Worm (Caenorhabditis elegans) whole organism, L2 larva: ENCODE data around the gene B0563.9.

Source experiments
- C34F6.9 ChIP-seq: fragments of 150-350 bp; optimal IDR thresholded peaks from 2 replicates; lab custom pipeline; 2014; ENCODE audit warnings: missing biosample characterization, missing genetic modification characterization
- F13H6.1 ChIP-seq: sonication (generic microtip); optimal IDR thresholded peaks from 2 replicates; lab custom pipeline; 2016; ENCODE audit warnings: missing genetic modification characterization, missing compliant biosample characterization
- R02D3.7 ChIP-seq: fragments of 150-350 bp; optimal IDR thresholded peaks from 2 replicates; lab custom pipeline; 2014; ENCODE audit warnings: missing biosample characterization, missing genetic modification characterization
- ZK546.5 ChIP-seq: sonication (generic microtip); optimal IDR thresholded peaks from 2 replicates; lab custom pipeline; 2017; ENCODE audit warnings: missing biosample characterization, missing genetic modification characterization
- alr-1 ChIP-seq: fragments of 150-350 bp; optimal IDR thresholded peaks from 2 replicates; lab custom pipeline; 2014; ENCODE audit warnings: missing biosample characterization, missing genetic modification characterization
- aly-2 ChIP-seq: fragments of 150-350 bp; optimal IDR thresholded peaks from 2 replicates; lab custom pipeline; 2014; ENCODE audit warnings: missing biosample characterization, missing genetic modification characterization
- ama-1 ChIP-seq: fragments of 150-350 bp; optimal IDR thresholded peaks from 2 replicates; lab custom pipeline; 2018; ENCODE audit warnings: inconsistent platforms
- ceh-82 ChIP-seq: fragments of 150-350 bp; optimal IDR thresholded peaks from 2 replicates; lab custom pipeline; 2014; ENCODE audit warnings: missing biosample characterization, missing genetic modification characterization
- crh-2 ChIP-seq: sonication (generic microtip); optimal IDR thresholded peaks from 2 replicates; lab custom pipeline; 2017; ENCODE audit warnings: missing biosample characterization, missing genetic modification characterization
- egl-27 ChIP-seq: sonication (generic microtip); optimal IDR thresholded peaks from 3 replicates; lab custom pipeline; 2017; ENCODE audit warnings: missing biosample characterization, missing genetic modification reagents, missing genetic modification characterization
- elt-1 ChIP-seq: fragments of 150-350 bp; optimal IDR thresholded peaks from 2 replicates; lab custom pipeline; 2014; ENCODE audit warnings: missing biosample characterization, missing genetic modification characterization
- elt-3 ChIP-seq: sonication (generic microtip); optimal IDR thresholded peaks from 2 replicates; lab custom pipeline; 2017; ENCODE audit warnings: missing biosample characterization, missing genetic modification characterization
- fos-1 ChIP-seq: fragments of 150-350 bp; optimal IDR thresholded peaks from 2 replicates; lab custom pipeline; 2014; ENCODE audit warnings: missing biosample characterization, missing genetic modification characterization
- gmeb-1 ChIP-seq: fragments of 150-350 bp; optimal IDR thresholded peaks from 2 replicates; lab custom pipeline; 2014; ENCODE audit warnings: missing biosample characterization, missing genetic modification characterization
- lin-11 ChIP-seq: fragments of 150-350 bp; sonication (generic microtip); optimal IDR thresholded peaks from 2 replicates; lab custom pipeline; 2014; ENCODE audit warnings: missing biosample characterization, missing genetic modification characterization, inconsistent platforms, mixed read lengths
- lin-13 ChIP-seq: fragments of 150-350 bp; optimal IDR thresholded peaks from 2 replicates; lab custom pipeline; 2014; ENCODE audit warnings: missing biosample characterization, missing genetic modification reagents, missing genetic modification characterization
- lin-39 ChIP-seq: fragments of 150-350 bp; optimal IDR thresholded peaks from 2 replicates; lab custom pipeline; 2014; ENCODE audit warnings: missing biosample characterization, missing genetic modification reagents, missing genetic modification characterization
- lsy-2 ChIP-seq, 2 experiments: fragments of 150-350 bp in 1 of 2; sonication (generic microtip) in 1 of 2; optimal IDR thresholded peaks; 2 replicates each; lab custom pipeline; 2014 to 2017; ENCODE audit warnings: missing biosample characterization in 2 of 2, missing genetic modification characterization in 2 of 2
- mab-5 ChIP-seq: fragments of 150-350 bp; optimal IDR thresholded peaks from 2 replicates; lab custom pipeline; 2014; ENCODE audit warnings: missing biosample characterization, missing genetic modification characterization
- mdl-1 ChIP-seq, 2 experiments: fragments of 150-350 bp in 1 of 2; sonication (generic microtip) in 1 of 2; optimal IDR thresholded peaks; 2 replicates each; lab custom pipeline; 2017; ENCODE audit warnings: missing biosample characterization in 2 of 2, missing genetic modification characterization in 2 of 2
- nhr-10 ChIP-seq: sonication (generic microtip); optimal IDR thresholded peaks from 2 replicates; lab custom pipeline; 2017; ENCODE audit warnings: missing biosample characterization, missing genetic modification characterization
- nhr-11 ChIP-seq: fragments of 150-350 bp; optimal IDR thresholded peaks from 2 replicates; lab custom pipeline; 2014; ENCODE audit warnings: missing biosample characterization, missing genetic modification characterization
- nhr-12 ChIP-seq: fragments of 150-350 bp; optimal IDR thresholded peaks from 2 replicates; lab custom pipeline; 2014; ENCODE audit warnings: missing biosample characterization, missing genetic modification characterization
- nhr-129 ChIP-seq: fragments of 150-350 bp; optimal IDR thresholded peaks from 2 replicates; lab custom pipeline; 2014; ENCODE audit warnings: missing biosample characterization, missing genetic modification characterization
- nhr-21 ChIP-seq: fragments of 150-350 bp; optimal IDR thresholded peaks from 2 replicates; lab custom pipeline; 2014; ENCODE audit warnings: missing biosample characterization, missing genetic modification characterization
- nhr-23 ChIP-seq: fragments of 150-350 bp; optimal IDR thresholded peaks from 2 replicates; lab custom pipeline; 2014; ENCODE audit warnings: missing biosample characterization, missing genetic modification reagents, missing genetic modification characterization
- nhr-237 ChIP-seq: fragments of 150-350 bp; optimal IDR thresholded peaks from 2 replicates; lab custom pipeline; 2014; ENCODE audit warnings: missing biosample characterization, missing genetic modification characterization
- nhr-25 ChIP-seq: fragments of 150-350 bp; sonication (generic microtip); optimal IDR thresholded peaks from 3 replicates; lab custom pipeline; 2014; ENCODE audit warnings: missing biosample characterization, missing genetic modification characterization
- nhr-6 ChIP-seq: fragments of 150-350 bp; optimal IDR thresholded peaks from 2 replicates; lab custom pipeline; 2014; ENCODE audit warnings: missing biosample characterization, missing genetic modification characterization
- nhr-77 ChIP-seq: fragments of 150-350 bp; optimal IDR thresholded peaks from 2 replicates; lab custom pipeline; 2014; ENCODE audit warnings: missing biosample characterization, missing genetic modification characterization
- peb-1 ChIP-seq: fragments of 150-350 bp; optimal IDR thresholded peaks from 2 replicates; lab custom pipeline; 2014; ENCODE audit warnings: missing biosample characterization, missing genetic modification characterization
- sem-4 ChIP-seq: fragments of 150-350 bp; optimal IDR thresholded peaks from 2 replicates; lab custom pipeline; 2014; ENCODE audit warnings: missing biosample characterization, missing genetic modification reagents, missing genetic modification characterization
- skn-1 ChIP-seq: sonication (generic microtip); optimal IDR thresholded peaks from 2 replicates; lab custom pipeline; 2017; ENCODE audit warnings: missing biosample characterization, missing genetic modification characterization
- sma-3 ChIP-seq: sonication (generic microtip); optimal IDR thresholded peaks from 2 replicates; lab custom pipeline; 2016; ENCODE audit warnings: missing genetic modification reagents, missing genetic modification characterization, missing compliant biosample characterization
- sma-9 ChIP-seq, 2 experiments: fragments of 150-350 bp in 1 of 2; sonication (generic microtip) in 1 of 2; optimal IDR thresholded peaks; 2 replicates each; lab custom pipeline; 2014 to 2016; ENCODE audit warnings: missing genetic modification characterization in 2 of 2, mild to moderate bottlenecking in 1 of 2, missing biosample characterization in 1 of 2, missing compliant biosample characterization in 1 of 2, missing genetic modification reagents in 1 of 2, moderate library complexity in 1 of 2
- unc-39 ChIP-seq: fragments of 150-350 bp; optimal IDR thresholded peaks from 2 replicates; lab custom pipeline; 2014; ENCODE audit warnings: missing biosample characterization, missing genetic modification characterization
- unc-55 ChIP-seq: fragments of 150-350 bp; sonication (generic microtip); optimal IDR thresholded peaks from 3 replicates; lab custom pipeline; 2014; ENCODE audit warnings: missing biosample characterization, missing genetic modification reagents, missing genetic modification characterization
- unc-62 ChIP-seq: fragments of 150-350 bp; optimal IDR thresholded peaks from 2 replicates; lab custom pipeline; 2014; ENCODE audit warnings: missing biosample characterization, missing genetic modification reagents, missing genetic modification characterization
- zag-1 ChIP-seq: fragments of 150-350 bp; optimal IDR thresholded peaks from 2 replicates; lab custom pipeline; 2014; ENCODE audit warnings: missing biosample characterization, missing genetic modification characterization
- ztf-1 ChIP-seq: fragments of 200-800 bp; sonication (Bioruptor generic); conservative IDR thresholded peaks from 2 replicates; pipeline ENCODE4 v1.3.6; 2022; ENCODE audit warnings: missing genetic modification characterization, missing compliant biosample characterization
- ztf-11 ChIP-seq: sonication (generic microtip); optimal IDR thresholded peaks from 2 replicates; lab custom pipeline; 2017; ENCODE audit warnings: missing biosample characterization, missing genetic modification characterization
- ztf-4 ChIP-seq: fragments of 150-350 bp; optimal IDR thresholded peaks from 2 replicates; lab custom pipeline; 2014; ENCODE audit warnings: missing biosample characterization, missing genetic modification characterization

The B0563.9 gene

ce11 chrX:9168239-9168638 lies at the start of gene B0563.9:
Gene B0563.9, plus strand, starts transcription at chrX:9168539.
- TF ChIP-seq nhr-237 = no peak
- no peak for TF ChIP-seq egl-27
- no peak for TF ChIP-seq unc-39
- TF ChIP-seq F13H6.1 = no peak
- no peak for TF ChIP-seq unc-55 (GFP tag; lab: Kevin White, UChicago)
- TF ChIP-seq lin-13 (GFP tag; lab: Kevin White, UChicago) = no peak
- TF ChIP-seq fos-1 (tag; lab: Kevin White, UChicago) = no peak
- no peak for TF ChIP-seq mab-5
- TF ChIP-seq lsy-2 (tag; optimal IDR thresholded peaks at IDR 0.05; lab: Kevin White, UChicago) = no peak
- TF ChIP-seq unc-62 (GFP tag; lab: Kevin White, UChicago) = no peak
- TF ChIP-seq skn-1 (tag; lab: Kevin White, UChicago) = no peak
- TF ChIP-seq alr-1 (tag; lab: Kevin White, UChicago) = no peak
- no peak for TF ChIP-seq ceh-82 (tag; lab: Kevin White, UChicago)
- TF ChIP-seq lin-39 (tag; lab: Kevin White, UChicago) = no peak

- TF ChIP-seq C34F6.9 (tag; lab: Kevin White, UChicago) = peak; percentile 7
- peak; percentile 47 for TF ChIP-seq nhr-25 (tag; lab: Kevin White, UChicago)
These were observed 49.6 kb upstream of the B0563.9 start for ce11 chrX:9118741-9119140.

DNA sequence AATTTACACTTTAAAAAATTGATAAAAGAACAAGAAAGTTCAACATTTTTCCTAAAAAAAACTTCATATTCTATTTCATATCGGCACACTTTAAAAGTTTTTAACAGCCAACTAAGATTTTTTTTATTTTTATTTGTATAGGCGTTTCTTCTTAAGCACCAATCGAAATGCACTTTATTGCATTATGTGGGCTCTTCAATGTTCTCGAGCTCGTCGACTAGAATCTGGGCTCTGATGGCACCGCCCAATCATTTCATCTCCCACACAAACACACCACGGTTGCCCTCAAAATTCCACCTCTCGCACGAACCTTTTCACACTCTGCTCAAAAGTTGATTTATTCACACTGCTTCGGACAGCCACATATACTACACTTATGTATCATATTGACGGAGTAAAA lies 30.9 kb upstream of the B0563.9 start, which contains the start of gene B0563.6:
TSS of gene B0563.6 (plus strand) at position 301 of the 400 bp plus-strand sequence.
- TF ChIP-seq nhr-10 (tag; lab: Kevin White, UChicago) (no peak), ceh-82 (tag; lab: Kevin White, UChicago) (no peak), nhr-237 (no peak), nhr-21 (tag; lab: Kevin White, UChicago) (no peak), peb-1 (no peak), crh-2 (tag; lab: Kevin White, UChicago) (no peak), sem-4 (tag; lab: Kevin White, UChicago) (no peak), unc-55 (GFP tag; lab: Kevin White, UChicago) (no peak), zag-1 (tag; lab: Kevin White, UChicago) (no peak), sma-9 (GFP tag; optimal IDR thresholded peaks at IDR 0.05; lab: Kevin White, UChicago) (no peak), sma-9 (tag; optimal IDR thresholded peaks at IDR 0.05; lab: Kevin White, UChicago) (no peak), elt-1 (tag; lab: Kevin White, UChicago) (no peak), nhr-12 (no peak)

- TF ChIP-seq lsy-2 (tag; optimal IDR thresholded peaks at IDR 0.05; lab: Kevin White, UChicago) (no peak), crh-2 (tag; lab: Kevin White, UChicago) (no peak), nhr-237 (no peak), nhr-12 (no peak)
- TF ChIP-seq, all 48 proteins: peak for 0
These were observed 22.5 kb upstream of the B0563.9 start, which contains the start of gene B0563.5 for ce11 chrX:9145848-9146247. Gene B0563.5, plus strand, starts transcription at chrX:9146148.

DNA sequence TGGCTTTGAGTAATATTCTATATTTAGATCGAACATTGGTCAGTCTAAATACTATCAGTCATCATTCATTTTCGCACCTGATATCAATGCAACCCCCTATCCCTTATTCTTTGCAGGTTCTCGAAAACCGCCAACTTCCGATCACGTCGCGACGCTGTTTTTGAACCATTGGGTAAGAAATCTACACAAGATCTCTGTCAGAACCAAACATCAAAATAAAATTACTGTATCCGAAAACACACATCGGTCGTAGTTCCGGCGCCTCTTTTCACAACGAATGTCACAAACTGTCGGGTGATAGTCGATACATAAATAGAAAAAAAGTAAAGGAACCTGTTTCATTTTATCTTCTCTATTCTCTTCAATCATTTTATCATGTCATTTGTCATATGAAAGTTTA lies 21.4 kb upstream of the B0563.9 start:
- TF ChIP-seq ztf-11 (tag; lab: Kevin White, UChicago) = no peak
- no peak for TF ChIP-seq lsy-2 (tag; optimal IDR thresholded peaks at IDR 0.05; lab: Kevin White, UChicago)
- no peak for TF ChIP-seq crh-2 (tag; lab: Kevin White, UChicago)
- no peak for TF ChIP-seq lin-11
- TF ChIP-seq ztf-1 (GFP tag; lab: Robert Waterston, UW) = no peak
- TF ChIP-seq nhr-237 = no peak
- TF ChIP-seq elt-3 = no peak
- no peak for TF ChIP-seq unc-55 (GFP tag; lab: Kevin White, UChicago)
- peak; percentile 6 for TF ChIP-seq fos-1 (tag; lab: Kevin White, UChicago)
- no peak for TF ChIP-seq ceh-82 (tag; lab: Kevin White, UChicago)
- TF ChIP-seq mab-5 = no peak
- TF ChIP-seq elt-1 (tag; lab: Kevin White, UChicago) = no peak
- no peak for TF ChIP-seq nhr-23
- no peak for TF ChIP-seq F13H6.1
- no peak for TF ChIP-seq lin-39 (tag; lab: Kevin White, UChicago)
- peak; percentile 64 for TF ChIP-seq sma-9 (GFP tag; optimal IDR thresholded peaks at IDR 0.05; lab: Kevin White, UChicago)
- TF ChIP-seq sma-9 (tag; optimal IDR thresholded peaks at IDR 0.05; lab: Kevin White, UChicago) = no peak
- peak; percentile 5 for TF ChIP-seq nhr-129
- TF ChIP-seq mdl-1 (tag; optimal IDR thresholded peaks at IDR 0.05; lab: Kevin White, UChicago) = no peak
- TF ChIP-seq nhr-6 (tag; lab: Kevin White, UChicago) = no peak
- TF ChIP-seq lin-13 (GFP tag; lab: Kevin White, UChicago) = no peak
- TF ChIP-seq peb-1 = no peak
- TF ChIP-seq sem-4 (tag; lab: Kevin White, UChicago) = no peak
- no peak for TF ChIP-seq nhr-11 (tag; lab: Kevin White, UChicago)
- TF ChIP-seq nhr-21 (tag; lab: Kevin White, UChicago) = peak; percentile 62
- TF ChIP-seq aly-2 = no peak
- no peak for TF ChIP-seq gmeb-1
- no peak for TF ChIP-seq nhr-12
- TF ChIP-seq sma-3 = peak; percentile 67
- no peak for TF ChIP-seq nhr-77 (tag; lab: Kevin White, UChicago)
- TF ChIP-seq ZK546.5 (tag; lab: Kevin White, UChicago) = no peak
- no peak for TF ChIP-seq unc-39
- no peak for TF ChIP-seq R02D3.7
- TF ChIP-seq unc-62 (GFP tag; lab: Kevin White, UChicago) = no peak
- TF ChIP-seq ama-1 = no peak
- no peak for TF ChIP-seq skn-1 (tag; lab: Kevin White, UChicago)
- TF ChIP-seq ztf-4 (tag; lab: Kevin White, UChicago) = no peak
- TF ChIP-seq zag-1 (tag; lab: Kevin White, UChicago) = no peak
